Fruit fly (Drosophila melanogaster) whole organism, embryonic: Measurements from ENCODE around the gene RluA-1.

Source experiments
- Bgb ChIP-seq: fragments of 200-800 bp; sonication (Bioruptor generic); IDR thresholded peaks from 2 replicates; pipeline ENCODE4 v1.3.6; 2022; ENCODE audit warnings: missing biosample characterization, missing genetic modification characterization; ENCODE audit not compliant: partially characterized antibody
- CG11696 ChIP-seq: fragments of 200-800 bp; sonication (Bioruptor generic); IDR thresholded peaks from 2 replicates; pipeline ENCODE4 v1.3.6; 2022; ENCODE audit warnings: missing biosample characterization, missing genetic modification characterization
- CG12659 ChIP-seq: fragments of 200-800 bp; sonication (Bioruptor generic); optimal IDR thresholded peaks from 3 replicates; lab custom pipeline; 2017; ENCODE audit warnings: mild to moderate bottlenecking, missing biosample characterization, missing genetic modification reagents, missing genetic modification characterization
- CG14860 ChIP-seq: fragments of 200-800 bp; sonication (Bioruptor generic); IDR thresholded peaks from 3 replicates; pipeline ENCODE4 v1.3.6; 2022; ENCODE audit warnings: missing biosample characterization, missing genetic modification characterization; ENCODE audit not compliant: partially characterized antibody
- CG1603 ChIP-seq: fragments of 200-800 bp; sonication (Bioruptor generic); optimal IDR thresholded peaks from 2 replicates; lab custom pipeline; 2019; ENCODE audit warnings: missing biosample characterization, mild to moderate bottlenecking, missing genetic modification characterization, moderate library complexity
- CG17829 ChIP-seq: fragments of 200-800 bp; optimal IDR thresholded peaks from 2 replicates; lab custom pipeline; 2019; ENCODE audit warnings: missing biosample characterization, mild to moderate bottlenecking, missing genetic modification characterization, moderate library complexity
- CG2116 ChIP-seq: fragments of 200-800 bp; sonication (Bioruptor generic); optimal IDR thresholded peaks from 3 replicates; lab custom pipeline; 2018; ENCODE audit warnings: missing biosample characterization, mild to moderate bottlenecking, missing genetic modification characterization
- CG4820 ChIP-seq: fragments of 200-800 bp; sonication (Bioruptor generic); optimal IDR thresholded peaks from 3 replicates; lab custom pipeline; 2016; ENCODE audit warnings: missing biosample characterization, missing genetic modification characterization
- CG6791 ChIP-seq: fragments of 200-800 bp; sonication (Bioruptor generic); IDR thresholded peaks from 3 replicates; pipeline ENCODE4 v1.3.6; 2022; ENCODE audit warnings: missing biosample characterization, missing genetic modification characterization; ENCODE audit not compliant: partially characterized antibody
- CG7963 ChIP-seq: fragments of 200-800 bp; sonication (Bioruptor generic); IDR thresholded peaks from 3 replicates; pipeline ENCODE4 v1.3.6; 2022; ENCODE audit warnings: missing biosample characterization, missing genetic modification characterization; ENCODE audit not compliant: partially characterized antibody
- CG9817 ChIP-seq: fragments of 200-800 bp; sonication (Bioruptor generic); optimal IDR thresholded peaks from 2 replicates; lab custom pipeline; 2018; ENCODE audit warnings: missing biosample characterization, mild to moderate bottlenecking, missing genetic modification characterization, moderate library complexity
- Camta ChIP-seq: fragments of 200-800 bp; sonication (Bioruptor generic); optimal IDR thresholded peaks from 2 replicates; lab custom pipeline; 2016; ENCODE audit warnings: missing biosample characterization, missing genetic modification characterization
- Dbx ChIP-seq: fragments of 200-800 bp; sonication (Bioruptor generic); IDR thresholded peaks from 3 replicates; pipeline ENCODE4 v1.3.6; 2022; ENCODE audit warnings: missing biosample characterization, missing genetic modification characterization
- Dll ChIP-seq: fragments of 200-800 bp; sonication (Bioruptor generic); IDR thresholded peaks from 4 replicates; pipeline ENCODE4 v1.3.6; 2022; ENCODE audit warnings: missing biosample characterization, missing genetic modification characterization; ENCODE audit not compliant: partially characterized antibody
- Dp ChIP-seq: fragments of 200-800 bp; sonication (Bioruptor generic); optimal IDR thresholded peaks from 2 replicates; lab custom pipeline; 2018; ENCODE audit warnings: missing biosample characterization, mild to moderate bottlenecking, missing genetic modification characterization, moderate library complexity
- Dref ChIP-seq: fragments of 200-800 bp; sonication (Bioruptor generic); IDR thresholded peaks from 2 replicates; pipeline ENCODE4 v1.3.6; 2022; ENCODE audit warnings: missing biosample characterization, missing genetic modification characterization
- MBD-R2 ChIP-seq: fragments of 200-800 bp; sonication (Bioruptor generic); IDR thresholded peaks from 2 replicates; pipeline ENCODE4 v1.3.6; 2022; ENCODE audit warnings: missing biosample characterization, missing genetic modification characterization
- MESR4 ChIP-seq: fragments of 200-800 bp; sonication (Bioruptor generic); optimal IDR thresholded peaks from 2 replicates; lab custom pipeline; 2018; ENCODE audit warnings: missing biosample characterization, mild to moderate bottlenecking, missing genetic modification characterization, moderate library complexity
- Scr ChIP-seq: fragments of 200-800 bp; sonication (Bioruptor generic); IDR thresholded peaks from 2 replicates; pipeline ENCODE4 v1.3.6; 2022; ENCODE audit warnings: missing biosample characterization, missing genetic modification characterization; ENCODE audit not compliant: partially characterized antibody
- Sry-δ ChIP-seq: fragments of 200-800 bp; sonication (Bioruptor generic); optimal IDR thresholded peaks from 2 replicates; lab custom pipeline; 2016; ENCODE audit warnings: missing biosample characterization, missing genetic modification characterization
- YL-1 ChIP-seq: fragments of 200-800 bp; sonication (Bioruptor generic); optimal IDR thresholded peaks from 3 replicates; lab custom pipeline; 2017; ENCODE audit warnings: missing biosample characterization, mild to moderate bottlenecking, missing genetic modification characterization
- amos ChIP-seq: fragments of 200-800 bp; sonication (Bioruptor generic); IDR thresholded peaks from 2 replicates; pipeline ENCODE4 v1.3.6; 2022; ENCODE audit warnings: missing biosample characterization, missing genetic modification characterization; ENCODE audit not compliant: partially characterized antibody
- ato ChIP-seq: fragments of 200-800 bp; sonication (Bioruptor generic); IDR thresholded peaks from 2 replicates; pipeline ENCODE4 v1.3.6; 2022; ENCODE audit warnings: missing biosample characterization, missing genetic modification characterization; ENCODE audit not compliant: partially characterized antibody
- chinmo ChIP-seq: fragments of 200-800 bp; sonication (Bioruptor generic); IDR thresholded peaks from 4 replicates; pipeline ENCODE4 v1.3.6; 2022; ENCODE audit warnings: missing biosample characterization, missing genetic modification characterization; ENCODE audit not compliant: partially characterized antibody
- crol ChIP-seq: fragments of 200-800 bp; sonication (Bioruptor generic); IDR thresholded peaks from 2 replicates; pipeline ENCODE4 v1.3.6; 2022; ENCODE audit warnings: missing biosample characterization, missing genetic modification characterization
- hb ChIP-seq: fragments of 200-800 bp; sonication (Bioruptor generic); IDR thresholded peaks from 3 replicates; pipeline ENCODE4 v1.3.6; 2022; ENCODE audit warnings: missing biosample characterization, missing genetic modification characterization; ENCODE audit not compliant: partially characterized antibody
- inv ChIP-seq: fragments of 200-800 bp; sonication (Bioruptor generic); IDR thresholded peaks from 2 replicates; pipeline ENCODE4 v1.3.6; 2022; ENCODE audit warnings: missing biosample characterization, missing genetic modification characterization; ENCODE audit not compliant: partially characterized antibody
- lola ChIP-seq, 3 experiments: fragments of >200 bp in 2 of 3; fragments of 200-800 bp in 1 of 3; sonication (Bioruptor generic) in 1 of 3; optimal IDR thresholded peaks; 2 replicates each; lab custom pipeline; 2017 to 2019; ENCODE audit warnings: missing biosample characterization in 3 of 3, missing genetic modification characterization in 3 of 3, mild to moderate bottlenecking in 1 of 3, moderate library complexity in 1 of 3
- mld ChIP-seq: fragments of 200-800 bp; sonication (Bioruptor generic); IDR thresholded peaks from 3 replicates; pipeline ENCODE4 v1.3.6; 2022; ENCODE audit warnings: missing biosample characterization, missing genetic modification characterization; ENCODE audit not compliant: partially characterized antibody
- nerfin-2 ChIP-seq: fragments of 200-800 bp; sonication (Bioruptor generic); IDR thresholded peaks from 2 replicates; pipeline ENCODE4 v1.3.6; 2022; ENCODE audit warnings: missing biosample characterization, missing genetic modification characterization; ENCODE audit not compliant: partially characterized antibody
- onecut ChIP-seq: fragments of 200-800 bp; sonication (Bioruptor generic); IDR thresholded peaks from 2 replicates; pipeline ENCODE4 v1.3.6; 2022; ENCODE audit warnings: missing biosample characterization, missing genetic modification characterization
- scrt ChIP-seq: fragments of 200-800 bp; sonication (Bioruptor generic); optimal IDR thresholded peaks from 2 replicates; lab custom pipeline; 2018; ENCODE audit warnings: missing biosample characterization, mild to moderate bottlenecking, missing genetic modification characterization, moderate library complexity
- sna ChIP-seq: fragments of 200-800 bp; sonication (Bioruptor generic); IDR thresholded peaks from 2 replicates; pipeline ENCODE4 v1.3.6; 2022; ENCODE audit warnings: missing biosample characterization, missing genetic modification characterization; ENCODE audit not compliant: partially characterized antibody
- sr ChIP-seq: fragments of 200-800 bp; sonication (Bioruptor generic); IDR thresholded peaks from 3 replicates; pipeline ENCODE4 v1.3.6; 2022; ENCODE audit warnings: missing biosample characterization, missing genetic modification characterization
- stwl ChIP-seq: fragments of 200-800 bp; sonication (Bioruptor generic); optimal IDR thresholded peaks from 3 replicates; lab custom pipeline; 2018; ENCODE audit warnings: missing biosample characterization, mild to moderate bottlenecking, missing genetic modification characterization, moderate library complexity
- sug ChIP-seq: fragments of 200-800 bp; optimal IDR thresholded peaks from 2 replicates; lab custom pipeline; 2019; ENCODE audit warnings: missing biosample characterization, mild to moderate bottlenecking, missing genetic modification characterization, moderate library complexity
- trem ChIP-seq: fragments of 200-800 bp; optimal IDR thresholded peaks from 3 replicates; lab custom pipeline; 2019; ENCODE audit warnings: missing biosample characterization, mild to moderate bottlenecking, missing genetic modification characterization, moderate library complexity
- unc-4 ChIP-seq: fragments of 200-800 bp; sonication (Bioruptor generic); IDR thresholded peaks from 2 replicates; pipeline ENCODE4 v1.3.6; 2022; ENCODE audit warnings: missing biosample characterization, missing genetic modification characterization; ENCODE audit not compliant: partially characterized antibody
- vnd ChIP-seq: fragments of 200-800 bp; sonication (Bioruptor generic); IDR thresholded peaks from 3 replicates; pipeline ENCODE4 v1.3.6; 2022; ENCODE audit warnings: missing biosample characterization, missing genetic modification characterization; ENCODE audit not compliant: partially characterized antibody

RluA-1 gene

DNA sequence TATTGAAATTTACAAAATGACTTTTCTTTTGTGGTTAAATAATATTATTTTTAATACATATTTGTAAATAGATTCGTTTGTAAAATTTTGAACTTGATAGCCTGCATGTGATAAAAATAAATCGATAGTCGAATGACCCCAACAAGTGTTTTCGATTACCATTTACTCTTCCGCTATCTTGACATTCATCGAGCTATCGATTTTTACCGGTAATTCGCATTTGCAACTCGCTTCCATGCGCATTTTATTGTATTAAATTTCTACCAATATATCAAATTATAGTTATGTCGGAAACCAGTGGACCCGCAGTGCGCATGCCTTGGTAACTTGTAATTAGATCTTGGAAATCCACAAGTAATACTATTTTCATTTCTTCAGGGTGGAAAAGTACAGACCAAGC is 55.2 kb downstream of the RluA-1 start, which contains the start of gene RfC3 (continued):
- TF ChIP-seq CG6791 (peak; percentile 89), CG17829 (tag; lab: Kevin White, UChicago) (peak; percentile 2), crol (GFP tag; lab: Robert Waterston, UW) (no peak), onecut (GFP tag; lab: Robert Waterston, UW) (peak; percentile 54; the same call in 1 of the 2 replicates), lola (GFP tag; optimal IDR thresholded peaks at IDR 0.05; lab: Kevin White, UChicago) (no peak), unc-4 (peak; percentile 75), hb (GFP tag; lab: Robert Waterston, UW) (peak; percentile 80), CG9817 (no peak), Dbx (GFP tag; lab: Robert Waterston, UW) (no peak), CG7963 (GFP tag; lab: Robert Waterston, UW) (peak; percentile 94), sr (GFP tag; lab: Robert Waterston, UW) (no peak), CG14860 (GFP tag; lab: Robert Waterston, UW) (peak; percentile 91), sna (GFP tag; lab: Robert Waterston, UW) (peak; percentile 79), nerfin-2 (peak; percentile 94), sug (tag; lab: Kevin White, UChicago) (peak; percentile 20), stwl (tag; lab: Kevin White, UChicago) (peak; percentile 75), CG1603 (tag; lab: Kevin White, UChicago) (peak; percentile 99), mld (GFP tag; lab: Robert Waterston, UW) (peak; percentile 94), CG11696 (GFP tag; lab: Robert Waterston, UW) (no peak), Sry-δ (GFP tag; lab: Kevin White, UChicago) (peak; percentile 31), CG2116 (GFP tag; lab: Kevin White, UChicago) (peak; percentile 94), scrt (GFP tag; lab: Kevin White, UChicago) (peak; percentile 90), trem (tag; lab: Kevin White, UChicago) (peak; percentile 55), Bgb (GFP tag; lab: Robert Waterston, UW) (peak; percentile 83), chinmo (GFP tag; lab: Robert Waterston, UW) (peak; percentile 84; the same call in 1 of the 4 replicates), CG12659 (GFP tag; lab: Kevin White, UChicago) (peak; percentile 7), Scr (peak; percentile 81), vnd (GFP tag; lab: Robert Waterston, UW) (peak; percentile 87), inv (peak; percentile 89), Dll (peak; percentile 85), MESR4 (GFP tag; lab: Kevin White, UChicago) (peak; percentile 29), YL-1 (peak; percentile 38), ato (GFP tag; lab: Robert Waterston, UW) (peak; percentile 94), Dp (GFP tag; lab: Kevin White, UChicago) (peak; percentile 92), Dref (GFP tag; lab: Robert Waterston, UW) (peak; percentile 95), MBD-R2 (GFP tag; lab: Robert Waterston, UW) (peak; percentile 51; the same call in 1 of the 2 replicates), Camta (GFP tag; lab: Kevin White, UChicago) (no peak), CG4820 (GFP tag; lab: Kevin White, UChicago) (no peak), amos (GFP tag; lab: Robert Waterston, UW) (peak; percentile 76; the same call in 1 of the 2 replicates)
